Fruit fly (Drosophila melanogaster): ENCODE results near the gene TrpRS-m.

The TrpRS-m gene

dm6 chr3L:17841085-17841606, 8.4 kb upstream of the TrpRS-m start, which contains the start of gene CG5577 (continued):
- TF ChIP-seq Bgb (GFP tag; IDR thresholded peaks at IDR 0.05; ENCODE audit: partially characterized antibody) (peak; percentile 74), chif (GFP tag; optimal IDR thresholded peaks at IDR 0.05) (no peak), MESR4 (GFP tag; optimal IDR thresholded peaks at IDR 0.05) (no peak), CG6175 (GFP tag; IDR thresholded peaks at IDR 0.05) (peak; percentile 97), nerfin-2 (GFP tag; IDR thresholded peaks at IDR 0.05; ENCODE audit: partially characterized antibody) (0 out of 2 replicates have a peak, but pooled peaks have one; percentile 16), CG9932 (GFP tag; IDR thresholded peaks at IDR 0.05) (peak; percentile 51; the same call in 1 of the 2 replicates), Hr78 (GFP tag; optimal IDR thresholded peaks at IDR 0.05) (peak in 1 of 2 experiments; percentile 13), CG6791 (GFP tag; IDR thresholded peaks at IDR 0.05; ENCODE audit: partially characterized antibody) (no peak; the same call in 2 of the 3 replicates), CkIIα-i1 (GFP tag; IDR thresholded peaks at IDR 0.05) (no peak), CG10147 (GFP tag; optimal IDR thresholded peaks at IDR 0.05) (no peak), CG9215 (GFP tag; IDR thresholded peaks at IDR 0.05) (no peak), CG1603 (tag; optimal IDR thresholded peaks at IDR 0.05) (peak; percentile 9), Sox102F (GFP tag; optimal IDR thresholded peaks at IDR 0.05) (no peak), CG13296 (GFP tag; optimal IDR thresholded peaks at IDR 0.05) (peak; percentile 55), Stat92E (GFP tag; optimal IDR thresholded peaks at IDR 0.05) (no peak), CG34422 (GFP tag; IDR thresholded peaks at IDR 0.05) (peak; percentile 41; the same call in 1 of the 3 replicates), ems (GFP tag; optimal IDR thresholded peaks at IDR 0.05) (no peak), CG8478 (optimal IDR thresholded peaks at IDR 0.05) (no peak), mirr (GFP tag; optimal IDR thresholded peaks at IDR 0.05) (peak; percentile 57), sim (GFP tag; IDR thresholded peaks at IDR 0.05) (no peak), Nf-YC (tag; optimal IDR thresholded peaks at IDR 0.05) (peak; percentile 90), C15 (GFP tag; IDR thresholded peaks at IDR 0.05) (no peak), ase (GFP tag; IDR thresholded peaks at IDR 0.05) (peak; percentile 39; the same call in 1 of the 3 replicates), z (GFP tag; IDR thresholded peaks at IDR 0.05) (0 out of 3 replicates have a peak, but pooled peaks have one; percentile 47), tna (GFP tag; IDR thresholded peaks at IDR 0.05; ENCODE audit: partially characterized antibody) (peak; percentile 42; the same call in 1 of the 2 replicates), Hsf (GFP tag; optimal IDR thresholded peaks at IDR 0.05) (peak; percentile 7), HLH4C (GFP tag; IDR thresholded peaks at IDR 0.05; ENCODE audit: partially characterized antibody) (peak; percentile 48; the same call in 1 of the 3 replicates), CG2120 (GFP tag; optimal IDR thresholded peaks at IDR 0.05) (peak; percentile 56), CG16815 (GFP tag; optimal IDR thresholded peaks at IDR 0.05) (no peak), D19A (tag; optimal IDR thresholded peaks at IDR 0.05) (peak; percentile 69), Med (GFP tag) (peak; percentile 93), Scr (GFP tag; IDR thresholded peaks at IDR 0.05; ENCODE audit: partially characterized antibody) (peak; percentile 68), CG10543 (GFP tag; optimal IDR thresholded peaks at IDR 0.05) (peak; percentile 79), CG15514 (GFP tag; optimal IDR thresholded peaks at IDR 0.05) (peak; percentile 56), CG12769 (tag; optimal IDR thresholded peaks at IDR 0.05) (peak; percentile 82), CG15269 (tag; optimal IDR thresholded peaks at IDR 0.05) (peak; percentile 27), prd (optimal IDR thresholded peaks at IDR 0.05) (no peak), prd (GFP tag; IDR thresholded peaks at IDR 0.05) (0 out of 3 replicates have a peak, but pooled peaks have one; percentile 35), Meics (GFP tag; optimal IDR thresholded peaks at IDR 0.05) (peak; percentile 40), Hmr (GFP tag; optimal IDR thresholded peaks at IDR 0.05) (peak; percentile 46), Trl (optimal IDR thresholded peaks at IDR 0.05) (peak; percentile 38 to 75), Trl (GFP tag; optimal IDR thresholded peaks at IDR 0.05) (peak; percentile 9), CG8765 (GFP tag; IDR thresholded peaks at IDR 0.05) (no peak), CG5953 (GFP tag; IDR thresholded peaks at IDR 0.05) (no peak), pum (GFP tag; optimal IDR thresholded peaks at IDR 0.05) (no peak), Adf1 (GFP tag; IDR thresholded peaks at IDR 0.05) (peak; percentile 71; the same call in 1 of the 2 replicates), pho (GFP tag; optimal IDR thresholded peaks at IDR 0.05) (peak; percentile 11), CG7987 (GFP tag; optimal IDR thresholded peaks at IDR 0.05) (peak; percentile 28), crol (GFP tag; IDR thresholded peaks at IDR 0.05) (peak; percentile 28; the same call in 1 of the 2 replicates)
